Worm (Caenorhabditis elegans): Measurements from ENCODE around the gene Y45F3A.9.

DNA sequence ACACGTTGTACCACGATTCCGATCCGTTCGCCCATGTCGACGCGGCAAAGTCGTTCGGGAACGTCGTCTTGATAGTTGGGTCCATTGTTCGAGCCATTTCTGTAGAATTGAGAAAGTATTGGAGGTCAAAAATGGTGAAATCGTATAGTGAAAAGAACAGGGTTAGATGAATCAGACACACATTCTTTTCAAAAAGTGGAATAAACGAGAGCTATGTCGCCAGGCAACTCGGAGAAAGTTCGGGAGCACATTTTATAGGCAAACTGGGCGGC, 38.4 kb upstream of the Y45F3A.9 start, which contains the start of gene Y39A1A.9:
- no peak for TF ChIP-seq repo-1 (tag; optimal IDR thresholded peaks at IDR 0.05)
- TF ChIP-seq ama-1 (optimal IDR thresholded peaks at IDR 0.05): no peak
- no peak for TF ChIP-seq ama-1 (GFP tag; optimal IDR thresholded peaks at IDR 0.05)

All from whole organism, young adult.